Worm (Caenorhabditis elegans) whole organism, young adult: ENCODE measurements around the gene M7.12.

Experiments
- D2030.7 ChIP-seq: fragments of 200-800 bp; sonication (Bioruptor generic); IDR thresholded peaks from 2 replicates; pipeline ENCODE4 v1.3.6; 2022; ENCODE audit warnings: missing genetic modification reagents, missing genetic modification characterization, missing compliant biosample characterization
- him-1 ChIP-seq: sonication (generic microtip); optimal IDR thresholded peaks from 2 replicates; lab custom pipeline; 2016; ENCODE audit warnings: missing genotype, missing genetic modification reagents, missing genetic modification characterization, missing compliant biosample characterization
- mcd-1 ChIP-seq: fragments of 200-800 bp; sonication (Bioruptor generic); IDR thresholded peaks from 2 replicates; pipeline ENCODE4 v1.3.6; 2022; ENCODE audit warnings: missing genetic modification reagents, missing genetic modification characterization, missing compliant biosample characterization
- nfyb-1 ChIP-seq: fragments of 200-800 bp; sonication (Bioruptor generic); IDR thresholded peaks from 2 replicates; pipeline ENCODE4 v1.3.6; 2022; ENCODE audit warnings: missing genetic modification reagents, missing genetic modification characterization, missing compliant biosample characterization
- pbrm-1 ChIP-seq: fragments of 200-800 bp; sonication (Bioruptor generic); IDR thresholded peaks from 2 replicates; pipeline ENCODE4 v1.3.6; 2022; ENCODE audit warnings: missing genetic modification reagents, missing genetic modification characterization, missing compliant biosample characterization
- sdz-38 ChIP-seq: sonication (generic microtip); optimal IDR thresholded peaks from 2 replicates; lab custom pipeline; 2016; ENCODE audit warnings: missing genotype, missing genetic modification characterization, missing compliant biosample characterization
- sptf-2 ChIP-seq: fragments of 200-800 bp; sonication (Bioruptor generic); optimal IDR thresholded peaks from 2 replicates; lab custom pipeline; 2018; ENCODE audit warnings: mild to moderate bottlenecking, missing genetic modification characterization, missing compliant biosample characterization
- zim-3 ChIP-seq: sonication (generic microtip); optimal IDR thresholded peaks from 2 replicates; lab custom pipeline; 2017; ENCODE audit warnings: mild to moderate bottlenecking, missing genetic modification characterization, moderate library complexity, missing compliant biosample characterization

DNA sequence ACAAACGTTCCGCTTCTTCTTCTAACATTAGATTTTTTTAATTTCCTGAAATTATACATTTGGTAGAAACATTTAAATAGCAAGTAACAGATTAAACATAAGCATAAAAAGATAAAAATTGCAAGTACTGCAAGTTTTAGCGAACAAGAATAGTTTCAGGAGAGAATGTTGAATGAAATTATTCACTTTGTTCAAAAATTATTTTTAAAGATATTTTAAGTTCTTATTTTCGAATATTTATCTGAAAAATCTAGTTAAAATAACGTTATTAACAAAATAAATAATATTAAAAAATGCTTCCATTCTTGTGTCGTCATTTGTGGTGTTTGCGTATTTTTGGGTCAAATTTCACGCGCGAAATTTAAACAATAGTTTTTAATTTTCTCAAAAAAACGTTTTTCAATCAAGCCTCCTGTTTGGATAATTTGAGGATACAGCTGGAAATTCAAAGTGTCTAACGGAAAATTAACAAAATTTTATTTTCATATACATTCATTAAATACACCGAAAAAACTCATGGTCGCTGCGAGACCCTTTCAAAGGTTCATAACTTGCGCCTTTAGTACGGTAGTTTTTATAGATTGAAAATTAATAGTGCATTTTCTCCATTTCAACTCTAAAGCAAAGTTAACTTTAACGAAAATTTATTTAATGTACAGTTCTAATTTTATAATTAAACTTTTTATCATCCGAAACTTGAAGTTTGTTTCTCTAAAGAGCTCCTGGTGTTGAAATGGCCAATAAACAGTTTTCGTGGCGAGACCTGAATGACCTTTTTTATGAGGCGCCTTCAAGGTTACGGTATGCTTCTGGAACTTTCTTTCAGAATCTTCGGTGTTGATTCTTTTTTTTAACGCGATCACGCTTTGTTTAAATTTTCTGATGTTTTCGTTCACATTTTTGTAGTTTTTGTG, 44.8 kb upstream of the M7.12 start, which contains the start of gene skih-2:
- TF ChIP-seq him-1 (tag; lab: Kevin White, UChicago) (peak; percentile 2), nfyb-1 (GFP tag; lab: Robert Waterston, UW) (peak; percentile 45; the same call in 1 of the 2 replicates), zim-3 (tag; lab: Kevin White, UChicago) (no peak), D2030.7 (GFP tag; lab: Robert Waterston, UW) (no peak; the same call in none of the 2 replicates), pbrm-1 (GFP tag; lab: Robert Waterston, UW) (no peak), sdz-38 (no peak), mcd-1 (GFP tag; lab: Robert Waterston, UW) (no peak), sptf-2 (GFP tag; lab: Kevin White, UChicago) (no peak)
